Fruit fly (Drosophila melanogaster): ENCODE results near the gene Mcr.

The Mcr gene

dm6 chr2L:8083427-8084295, 879 bp upstream of the Mcr start:
- TF ChIP-seq dl (GFP tag; optimal IDR thresholded peaks at IDR 0.05; ENCODE audit: insufficient read depth in 1 of 2, partially characterized antibody in 2 of 2) (peak in 1 of 2 experiments; percentile 63), OdsH (GFP tag; optimal IDR thresholded peaks at IDR 0.05) (no peak), br (GFP tag; optimal IDR thresholded peaks at IDR 0.05) (peak; percentile 12), tai (GFP tag; optimal IDR thresholded peaks at IDR 0.05) (no peak), sv (GFP tag; optimal IDR thresholded peaks at IDR 0.05) (no peak), Hr83 (GFP tag; optimal IDR thresholded peaks at IDR 0.05; ENCODE audit: poor library complexity, severe bottlenecking) (peak; percentile 61), dsf (GFP tag; optimal IDR thresholded peaks at IDR 0.05; ENCODE audit: borderline replicate concordance) (no peak), Vsx2 (GFP tag; optimal IDR thresholded peaks at IDR 0.05; ENCODE audit: partially characterized antibody) (no peak), Myc (optimal IDR thresholded peaks at IDR 0.05) (no peak), fru (GFP tag; optimal IDR thresholded peaks at IDR 0.05) (peak; percentile 18), CG32264 (GFP tag; optimal IDR thresholded peaks at IDR 0.05) (no peak), h (GFP tag; optimal IDR thresholded peaks at IDR 0.05) (peak; percentile 6), brk (GFP tag; optimal IDR thresholded peaks at IDR 0.05) (no peak), sage (GFP tag; optimal IDR thresholded peaks at IDR 0.05) (no peak), Rel (GFP tag; optimal IDR thresholded peaks at IDR 0.05) (no peak), Rel (tag; optimal IDR thresholded peaks at IDR 0.05) (peak; percentile 55), CrebA (GFP tag; optimal IDR thresholded peaks at IDR 0.05; ENCODE audit: borderline replicate concordance) (no peak), Jra (GFP tag; optimal IDR thresholded peaks at IDR 0.05) (no peak), Sp1 (GFP tag; optimal IDR thresholded peaks at IDR 0.05) (peak; percentile 15), CG9705 (GFP tag; optimal IDR thresholded peaks at IDR 0.05) (no peak), lola (GFP tag; optimal IDR thresholded peaks at IDR 0.05) (no peak), rgr (GFP tag; optimal IDR thresholded peaks at IDR 0.05) (peak; percentile 46), HLH106 (tag; optimal IDR thresholded peaks at IDR 0.05) (no peak), dmrt93B (GFP tag; optimal IDR thresholded peaks at IDR 0.05) (no peak), Dfd (GFP tag; optimal IDR thresholded peaks at IDR 0.05) (no peak), usp (GFP tag; optimal IDR thresholded peaks at IDR 0.05) (no peak), psq (GFP tag; optimal IDR thresholded peaks at IDR 0.05) (peak; percentile 24), N (GFP tag; optimal IDR thresholded peaks at IDR 0.05) (peak; percentile 96), ey (GFP tag; optimal IDR thresholded peaks at IDR 0.05) (no peak), Hr78 (GFP tag; optimal IDR thresholded peaks at IDR 0.05) (peak; percentile 38), woc (GFP tag; optimal IDR thresholded peaks at IDR 0.05) (no peak), Abd-B (GFP tag; optimal IDR thresholded peaks at IDR 0.05) (peak; percentile 4), GATAd (GFP tag; optimal IDR thresholded peaks at IDR 0.05) (no peak), pan (optimal IDR thresholded peaks at IDR 0.05) (no peak), Hnf4 (GFP tag; optimal IDR thresholded peaks at IDR 0.05) (no peak), Mio (GFP tag; optimal IDR thresholded peaks at IDR 0.05) (no peak), Dif (GFP tag; optimal IDR thresholded peaks at IDR 0.05; ENCODE audit: partially characterized antibody) (peak; percentile 78), jim (GFP tag; optimal IDR thresholded peaks at IDR 0.05) (no peak), foxo (GFP tag; optimal IDR thresholded peaks at IDR 0.05) (no peak)

dm6 chr2L:8083413-8083426, 438 bp upstream of the Mcr start, which contains the start of gene Bsg:
TSS of gene Bsg (plus strand) at chr2L:8083420.
- TF ChIP-seq pan (optimal IDR thresholded peaks at IDR 0.05) (no peak), tai (GFP tag; optimal IDR thresholded peaks at IDR 0.05) (no peak)
